Fruit fly (Drosophila melanogaster): Measurements from ENCODE around the gene Fer1.

The Fer1 gene

DNA sequence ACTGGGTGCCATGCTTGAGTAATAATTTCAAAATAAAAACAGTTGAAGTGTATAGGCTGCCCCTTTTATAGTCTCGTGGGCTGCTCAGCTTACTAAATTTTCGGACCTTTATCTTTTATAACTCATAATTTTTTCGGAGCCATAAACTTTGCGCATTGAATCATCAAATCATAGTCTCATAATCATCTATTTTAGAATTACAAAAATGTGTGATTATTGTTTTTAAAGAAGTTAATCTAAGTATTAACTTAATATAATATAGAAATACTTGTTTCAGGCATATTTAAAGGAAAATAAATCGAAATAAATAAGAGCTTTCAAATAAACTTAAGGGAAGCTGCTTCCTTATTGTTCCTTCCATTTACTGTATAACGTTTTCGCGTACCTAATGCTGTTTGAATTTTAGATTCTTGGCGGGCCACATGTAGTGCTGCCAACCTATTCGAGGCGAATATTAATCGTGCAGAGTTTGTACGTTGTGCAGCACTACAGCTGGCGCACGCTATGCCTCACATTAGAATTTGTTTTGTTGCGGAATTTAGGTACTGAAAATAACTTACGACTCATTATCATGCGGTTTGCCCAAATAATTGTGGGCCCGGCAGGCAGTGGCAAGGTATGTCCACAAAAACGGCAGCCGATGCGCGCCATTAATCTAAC is 8.4 kb downstream of the Fer1 start, which contains the start of the genes CG14610 and CG2656 (continued):
- no peak for TF ChIP-seq run (tag; optimal IDR thresholded peaks at IDR 0.05)
- no peak for TF ChIP-seq HLHmδ (GFP tag; optimal IDR thresholded peaks at IDR 0.05)
- TF ChIP-seq Dfd (GFP tag; optimal IDR thresholded peaks at IDR 0.05) = no peak
- peak; percentile 24; the same call in 1 of the 2 replicates for TF ChIP-seq CG31224 (GFP tag; IDR thresholded peaks at IDR 0.05)
- TF ChIP-seq stwl (tag; optimal IDR thresholded peaks at IDR 0.05) = peak; percentile 90
- TF ChIP-seq Sry-δ (GFP tag; optimal IDR thresholded peaks at IDR 0.05) = peak; percentile 70
- no peak for TF ChIP-seq Dek (tag; optimal IDR thresholded peaks at IDR 0.05)
- no peak for TF ChIP-seq CG43689 (GFP tag; IDR thresholded peaks at IDR 0.05)
- no peak for TF ChIP-seq Eip74EF (GFP tag; optimal IDR thresholded peaks at IDR 0.05)
- TF ChIP-seq Dp (GFP tag; optimal IDR thresholded peaks at IDR 0.05) = peak; percentile 99
- TF ChIP-seq repo (GFP tag; optimal IDR thresholded peaks at IDR 0.05) = peak; percentile 87
- peak in 1 of 3 experiments; percentile 33 for TF ChIP-seq lola (GFP tag; optimal IDR thresholded peaks at IDR 0.05)
- no peak for TF ChIP-seq corto (GFP tag; optimal IDR thresholded peaks at IDR 0.05)
- TF ChIP-seq HmgZ (tag; optimal IDR thresholded peaks at IDR 0.05) = peak; percentile 90
- TF ChIP-seq CG3281 (GFP tag; optimal IDR thresholded peaks at IDR 0.05) = peak; percentile 49
- TF ChIP-seq croc (GFP tag; conservative IDR thresholded peaks at IDR 0.05) = no peak; the same call in 2 of the 3 replicates
- peak; percentile 43 for TF ChIP-seq CG30431 (GFP tag; optimal IDR thresholded peaks at IDR 0.05)
- TF ChIP-seq CG16779 (GFP tag; IDR thresholded peaks at IDR 0.05) = peak; percentile 50; the same call in 1 of the 2 replicates
- TF ChIP-seq Camta (GFP tag; optimal IDR thresholded peaks at IDR 0.05) = peak; percentile 60
- TF ChIP-seq Hr51 (GFP tag; optimal IDR thresholded peaks at IDR 0.05) = peak; percentile 44 to 82
- TF ChIP-seq CG1529 (GFP tag; optimal IDR thresholded peaks at IDR 0.05) = peak; percentile 7
- TF ChIP-seq CG9876 (GFP tag; optimal IDR thresholded peaks at IDR 0.05) = peak; percentile 68
- TF ChIP-seq BtbVII (GFP tag; optimal IDR thresholded peaks at IDR 0.05) = peak; percentile 24
- TF ChIP-seq CG34422 (GFP tag; IDR thresholded peaks at IDR 0.05) = peak; percentile 36; the same call in 1 of the 3 replicates
- peak; percentile 36 for TF ChIP-seq CG13296 (GFP tag; optimal IDR thresholded peaks at IDR 0.05)
- no peak for TF ChIP-seq pfk (GFP tag; optimal IDR thresholded peaks at IDR 0.05)
- peak; percentile 82 for TF ChIP-seq Dip3 (GFP tag; optimal IDR thresholded peaks at IDR 0.05)
- peak; percentile 49 for TF ChIP-seq CG17385 (GFP tag; optimal IDR thresholded peaks at IDR 0.05)
- no peak for TF ChIP-seq Meics (GFP tag; optimal IDR thresholded peaks at IDR 0.05)
- TF ChIP-seq CG17612 (GFP tag; IDR thresholded peaks at IDR 0.05) = no peak
- no peak for TF ChIP-seq CG1832 (GFP tag; optimal IDR thresholded peaks at IDR 0.05)
- no peak for TF ChIP-seq CG12219 (GFP tag; optimal IDR thresholded peaks at IDR 0.05)
- peak; percentile 89 for TF ChIP-seq CG8944 (GFP tag; optimal IDR thresholded peaks at IDR 0.05)
- peak; percentile 57 for TF ChIP-seq da (GFP tag; optimal IDR thresholded peaks at IDR 0.05)
- TF ChIP-seq eyg (GFP tag; optimal IDR thresholded peaks at IDR 0.05) = peak; percentile 48
- TF ChIP-seq Sin3A (optimal IDR thresholded peaks at IDR 0.05) = peak; percentile 30
- TF ChIP-seq twi (tag; optimal IDR thresholded peaks at IDR 0.05) = peak; percentile 16
- peak; percentile 59 for TF ChIP-seq Blimp-1 (GFP tag; optimal IDR thresholded peaks at IDR 0.05)
- peak; percentile 9 for TF ChIP-seq psq (GFP tag; optimal IDR thresholded peaks at IDR 0.05)
- TF ChIP-seq CG18764 (GFP tag; optimal IDR thresholded peaks at IDR 0.05) = peak; percentile 78
- no peak for TF ChIP-seq hkb (optimal IDR thresholded peaks at IDR 0.05)
- peak; percentile 65 for TF ChIP-seq hkb (GFP tag; IDR thresholded peaks at IDR 0.05)
- peak; percentile 83 for TF ChIP-seq Dad (GFP tag; optimal IDR thresholded peaks at IDR 0.05)
- TF ChIP-seq H2.0 (GFP tag; IDR thresholded peaks at IDR 0.05) = peak; percentile 61; the same call in 1 of the 2 replicates
- no peak for TF ChIP-seq sima (GFP tag; optimal IDR thresholded peaks at IDR 0.05)
- TF ChIP-seq unpg (GFP tag; optimal IDR thresholded peaks at IDR 0.05) = peak; percentile 54
- TF ChIP-seq Hr78 (GFP tag; optimal IDR thresholded peaks at IDR 0.05) = no peak
- TF ChIP-seq CG5245 (GFP tag; optimal IDR thresholded peaks at IDR 0.05) = peak; percentile 84
- no peak for TF ChIP-seq CG7372 (GFP tag; IDR thresholded peaks at IDR 0.05)
- peak; percentile 62 for TF ChIP-seq CG4854 (GFP tag; optimal IDR thresholded peaks at IDR 0.05)

All from whole organism, embryonic.